Fruit fly (Drosophila melanogaster): ENCODE measurements around the gene Klf15.

Gene Klf15

DNA sequence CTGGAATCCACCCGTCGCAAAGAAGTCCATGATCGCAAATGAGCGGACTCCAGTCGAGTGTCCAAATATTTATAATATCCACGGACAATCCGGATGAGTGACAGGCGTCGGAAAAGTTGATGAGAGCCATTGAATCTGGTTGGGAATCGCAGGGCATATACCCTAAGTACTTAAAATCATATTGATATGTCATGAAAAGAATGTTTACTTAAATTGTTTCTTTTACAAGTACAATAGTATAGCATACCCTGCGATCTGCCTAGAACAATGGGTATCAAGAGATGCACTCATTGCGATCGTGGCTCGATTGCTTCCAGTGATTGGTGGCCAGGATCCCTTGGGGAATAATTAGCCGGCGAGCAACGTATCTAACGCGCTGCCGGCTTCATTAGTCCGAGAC lies at the start of gene Klf15:
TSS of gene Klf15 (minus strand) at position 101 of the 400 bp plus-strand sequence.
- no peak for TF ChIP-seq noc (tag; optimal IDR thresholded peaks at IDR 0.05)

DNA sequence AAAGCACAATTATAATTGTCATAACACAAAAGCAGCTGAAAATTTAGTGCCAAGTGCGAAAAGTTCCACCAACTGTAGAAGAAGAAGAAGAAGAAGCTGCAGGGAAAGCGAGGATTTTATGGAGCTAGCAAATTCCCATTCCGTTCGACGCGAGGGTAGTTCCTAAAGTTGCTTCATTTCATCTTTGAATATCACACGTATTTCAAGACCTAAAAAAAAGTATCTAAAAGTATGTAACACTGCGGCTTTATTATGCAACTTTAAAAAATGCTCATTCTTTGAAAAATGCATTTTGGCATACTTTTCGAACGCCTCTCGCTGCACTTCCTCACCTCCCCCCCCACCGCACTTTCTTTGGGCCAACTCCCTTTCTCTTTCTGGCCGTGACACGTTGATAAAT lies 36.4 kb upstream of the Klf15 start:
- TF ChIP-seq noc (tag; optimal IDR thresholded peaks at IDR 0.05): no peak

DNA sequence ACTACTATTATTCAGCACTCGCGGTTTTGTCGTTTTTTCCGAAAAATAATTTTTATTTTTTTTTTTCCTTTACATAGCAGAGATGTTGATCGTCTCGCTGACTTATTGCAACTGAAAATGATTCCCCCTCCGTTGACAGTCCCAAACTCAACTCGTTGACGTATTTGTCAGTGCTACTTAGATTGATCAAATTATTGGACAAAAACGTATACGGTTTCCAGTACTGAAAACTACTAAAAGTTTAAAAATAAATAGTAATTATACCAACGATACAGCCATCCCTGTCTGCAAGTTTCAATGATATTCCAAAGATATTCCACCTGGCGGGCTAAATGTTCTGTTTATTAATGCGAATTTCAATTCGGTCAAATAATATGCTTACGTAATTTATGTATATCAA lies 33.4 kb upstream of the Klf15 start, which contains the start of gene CG2861:
TSS of gene CG2861 (minus strand) at position 101 of the 400 bp plus-strand sequence.
- no peak for TF ChIP-seq noc (tag; optimal IDR thresholded peaks at IDR 0.05)

dm6 chrX:4783775-4784174 lies 12.4 kb upstream of the Klf15 start, which contains the start of gene CG6978:
Gene CG6978 (plus strand): TSS chrX:4784075.
- no peak for TF ChIP-seq noc (tag; optimal IDR thresholded peaks at IDR 0.05)

DNA sequence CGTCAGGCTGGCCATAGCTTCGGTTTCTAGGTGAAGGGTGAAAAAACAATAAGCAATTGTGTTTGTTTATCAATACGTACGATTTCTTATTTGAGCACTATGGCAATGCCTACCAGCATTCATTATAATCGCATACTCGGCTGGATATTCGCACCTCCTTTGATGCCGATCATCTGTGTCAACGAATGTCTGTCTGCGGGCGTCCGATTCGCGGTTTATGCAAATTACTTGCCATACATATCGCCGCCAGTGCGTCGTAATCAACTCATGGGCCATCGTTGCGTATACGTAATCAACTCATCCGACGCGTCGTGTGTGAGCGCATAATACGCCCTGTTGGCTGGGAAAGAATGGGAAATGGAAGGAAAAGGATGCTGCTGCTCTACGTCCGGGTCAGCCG lies 11.3 kb upstream of the Klf15 start, which contains the start of gene CG15471:
TSS of gene CG15471 (minus strand) at position 101 of the 400 bp plus-strand sequence.
- no peak for TF ChIP-seq noc (tag; optimal IDR thresholded peaks at IDR 0.05)

DNA sequence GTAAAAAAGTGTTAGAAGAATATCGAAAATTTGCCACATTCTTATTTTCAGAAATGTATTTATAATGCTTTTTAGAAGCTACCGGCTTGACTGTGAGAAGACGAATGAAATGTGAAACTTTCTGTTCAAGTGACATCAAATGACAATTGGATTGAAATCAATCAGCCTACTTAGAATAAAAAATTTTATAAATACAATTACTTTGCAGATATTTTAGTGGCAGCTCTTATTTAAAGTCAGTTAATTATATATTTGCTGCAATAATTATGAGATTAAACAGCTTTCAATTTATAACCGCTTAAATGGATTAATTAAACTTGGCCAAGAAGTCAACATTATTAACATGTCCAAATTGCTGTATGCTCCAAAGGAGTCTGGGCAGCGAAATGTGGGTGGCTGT lies 5.9 kb upstream of the Klf15 start, which contains the start of gene CG2871:
TSS of gene CG2871 (minus strand) at position 101 of the 400 bp plus-strand sequence.
- TF ChIP-seq noc (tag; optimal IDR thresholded peaks at IDR 0.05): no peak

dm6 chrX:4770037-4770436 lies 1.4 kb downstream of the Klf15 start, which contains the start of gene CG15472:
Gene CG15472 (minus strand): TSS chrX:4770137.
- no peak for TF ChIP-seq noc (tag; optimal IDR thresholded peaks at IDR 0.05)

- no peak for TF ChIP-seq noc (tag; optimal IDR thresholded peaks at IDR 0.05)
These were observed 9.1 kb downstream of the Klf15 start for dm6 chrX:4762267-4762666.
